Fruit fly (Drosophila melanogaster): ENCODE data around the gene CG32075.

The CG32075 gene

DNA sequence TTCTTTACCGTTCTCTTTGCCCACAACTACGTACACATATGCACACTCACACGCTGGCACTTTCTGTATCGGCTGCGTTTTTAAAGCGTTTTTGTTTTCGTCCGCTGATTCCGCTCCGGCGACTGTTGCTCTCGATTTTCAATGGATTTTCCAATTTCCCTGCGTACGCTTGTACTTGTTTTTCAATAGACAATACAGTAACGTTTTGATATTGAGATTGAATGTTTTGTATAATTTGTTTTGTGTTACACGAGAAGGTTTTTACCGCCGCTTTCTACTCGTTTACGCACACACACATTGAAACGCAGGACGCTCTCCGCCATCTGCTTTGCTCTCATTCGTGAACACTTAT lies 27.8 kb upstream of the CG32075 start:
- TF ChIP-seq CG8478 (optimal IDR thresholded peaks at IDR 0.05): no peak
- TF ChIP-seq CTCF (optimal IDR thresholded peaks at IDR 0.05): no peak

DNA sequence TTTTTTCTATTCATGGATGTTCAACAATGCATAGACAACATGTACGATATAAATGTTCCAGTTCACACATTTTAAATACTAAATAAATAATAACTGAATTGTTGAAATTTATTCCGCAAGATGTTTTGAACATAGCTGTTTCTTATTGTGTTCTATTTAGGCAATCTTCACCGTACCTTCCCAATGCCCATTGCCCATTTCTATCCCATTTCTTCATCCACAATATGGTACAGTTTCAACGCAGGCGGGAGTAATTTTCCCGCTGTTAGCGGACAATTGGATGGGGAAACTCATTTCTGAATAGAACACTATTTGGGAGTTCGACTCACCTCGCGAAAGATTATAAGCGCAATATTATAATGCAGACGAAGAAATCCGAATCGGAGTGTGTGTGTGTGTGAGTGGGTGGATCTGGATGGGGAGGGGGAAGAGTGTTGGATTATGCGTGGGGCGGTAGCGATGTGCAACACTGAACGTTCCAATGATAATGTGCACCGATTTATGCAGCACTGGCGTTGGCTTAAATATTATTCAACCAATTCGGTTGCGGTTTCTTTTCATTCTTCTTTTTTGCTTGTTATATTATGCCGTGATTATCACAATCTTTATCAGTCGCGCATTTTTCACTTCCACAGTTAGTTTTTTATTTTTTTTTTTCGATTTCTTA lies 27.3 kb upstream of the CG32075 start:
- no peak for TF ChIP-seq CG8478 (optimal IDR thresholded peaks at IDR 0.05)
- no peak for TF ChIP-seq CTCF (optimal IDR thresholded peaks at IDR 0.05)

DNA sequence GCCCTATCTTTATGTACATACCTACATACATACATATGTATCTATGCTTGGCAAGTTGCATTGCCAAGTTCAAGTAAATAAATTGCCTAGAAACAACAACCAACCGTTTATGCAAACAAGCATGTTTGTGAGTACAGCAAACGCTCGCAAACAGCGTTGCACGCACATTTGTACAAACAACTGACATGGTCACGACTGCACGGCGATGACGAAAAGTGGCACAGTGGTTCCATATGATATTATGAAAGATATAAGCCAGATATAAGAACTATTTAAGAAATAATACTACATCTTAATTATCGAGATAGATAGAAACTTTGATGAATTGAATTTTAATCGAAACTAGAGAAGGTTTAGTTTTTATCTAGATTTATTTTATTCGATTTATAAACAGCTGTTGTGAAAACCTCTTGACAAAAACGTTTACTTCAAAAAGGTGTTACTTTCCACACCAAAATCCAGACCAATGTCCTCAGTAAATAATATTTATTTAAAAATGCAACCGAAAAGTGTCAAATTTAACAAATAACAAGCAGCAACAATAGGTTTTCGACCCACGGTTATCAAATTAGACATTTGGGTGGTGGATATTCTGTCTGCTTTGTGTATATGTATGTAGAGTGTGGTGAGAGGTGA lies 25.2 kb upstream of the CG32075 start:
- TF ChIP-seq CTCF (optimal IDR thresholded peaks at IDR 0.05) (no peak), CG8478 (optimal IDR thresholded peaks at IDR 0.05) (no peak)

DNA sequence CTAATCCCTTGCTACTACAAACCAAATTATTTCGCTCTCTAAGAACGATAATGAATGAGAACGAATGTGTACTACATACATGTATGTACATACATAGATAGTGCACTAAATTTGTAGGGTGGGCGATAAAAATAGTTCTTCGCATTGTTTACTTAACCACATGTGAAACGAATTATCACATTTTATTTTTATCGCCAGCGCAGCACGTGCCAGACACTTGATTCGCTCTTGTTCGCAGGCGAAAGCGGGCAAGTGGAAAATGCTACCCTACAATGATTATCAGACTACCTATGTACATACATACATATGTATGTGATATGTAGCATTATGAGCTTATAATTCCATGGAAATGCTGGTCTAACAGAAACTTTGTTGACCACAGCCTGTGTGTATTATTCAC lies 21.1 kb upstream of the CG32075 start:
- TF ChIP-seq CTCF (optimal IDR thresholded peaks at IDR 0.05) (no peak), CG8478 (optimal IDR thresholded peaks at IDR 0.05) (no peak)

DNA sequence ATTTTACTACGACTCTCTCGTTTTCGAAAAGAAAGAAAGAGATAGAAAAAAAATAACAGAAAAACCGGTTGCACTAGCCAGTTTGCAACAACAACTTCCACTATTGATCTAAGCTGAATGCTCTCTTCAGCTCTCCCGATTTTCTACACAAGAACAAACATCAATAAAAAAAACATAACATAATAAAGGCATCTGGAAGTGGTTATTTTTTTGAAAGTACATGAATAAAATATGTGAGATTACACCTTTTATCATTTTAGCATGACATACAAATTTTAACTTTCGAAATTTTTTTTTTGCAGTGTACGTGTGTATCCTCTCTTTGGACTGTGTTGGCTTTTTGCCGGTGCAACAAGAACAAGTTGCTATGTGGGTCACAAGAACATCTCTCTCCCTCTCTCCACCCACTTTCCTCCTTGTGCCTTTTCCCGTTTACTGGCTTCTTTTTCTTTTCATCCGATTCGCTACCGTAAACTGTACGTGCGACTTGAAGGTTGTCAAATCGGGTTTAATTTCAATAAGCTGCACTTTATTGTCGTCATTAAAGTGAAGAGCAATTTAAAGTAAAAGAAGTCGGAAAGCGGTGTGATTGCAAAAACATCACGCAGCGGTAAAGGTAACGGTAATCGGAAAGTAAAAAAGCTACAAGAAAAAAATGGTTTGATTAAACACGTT lies 20.0 kb upstream of the CG32075 start:
- no peak for TF ChIP-seq CG8478 (optimal IDR thresholded peaks at IDR 0.05)
- no peak for TF ChIP-seq CTCF (optimal IDR thresholded peaks at IDR 0.05)

DNA sequence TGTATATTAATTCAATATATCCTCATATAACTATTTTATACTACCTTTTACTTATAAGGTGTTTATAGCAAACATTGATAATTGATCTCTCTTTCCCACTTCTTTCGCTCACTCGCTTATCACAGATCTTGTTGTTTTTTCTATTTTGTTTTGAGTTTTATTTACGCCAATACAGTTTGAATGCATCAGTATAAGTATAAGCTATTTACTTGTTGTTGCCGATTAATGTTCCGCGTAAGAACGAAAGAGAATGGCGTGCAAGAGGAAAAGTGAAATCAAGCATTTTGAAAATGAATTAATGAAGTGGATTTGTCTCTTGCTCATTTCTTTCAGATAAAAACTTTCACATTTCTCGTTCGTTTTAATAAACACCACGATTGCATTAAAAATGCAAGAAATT lies 18.9 kb upstream of the CG32075 start:
- TF ChIP-seq CG8478 (optimal IDR thresholded peaks at IDR 0.05) (no peak), CTCF (optimal IDR thresholded peaks at IDR 0.05) (no peak)

DNA sequence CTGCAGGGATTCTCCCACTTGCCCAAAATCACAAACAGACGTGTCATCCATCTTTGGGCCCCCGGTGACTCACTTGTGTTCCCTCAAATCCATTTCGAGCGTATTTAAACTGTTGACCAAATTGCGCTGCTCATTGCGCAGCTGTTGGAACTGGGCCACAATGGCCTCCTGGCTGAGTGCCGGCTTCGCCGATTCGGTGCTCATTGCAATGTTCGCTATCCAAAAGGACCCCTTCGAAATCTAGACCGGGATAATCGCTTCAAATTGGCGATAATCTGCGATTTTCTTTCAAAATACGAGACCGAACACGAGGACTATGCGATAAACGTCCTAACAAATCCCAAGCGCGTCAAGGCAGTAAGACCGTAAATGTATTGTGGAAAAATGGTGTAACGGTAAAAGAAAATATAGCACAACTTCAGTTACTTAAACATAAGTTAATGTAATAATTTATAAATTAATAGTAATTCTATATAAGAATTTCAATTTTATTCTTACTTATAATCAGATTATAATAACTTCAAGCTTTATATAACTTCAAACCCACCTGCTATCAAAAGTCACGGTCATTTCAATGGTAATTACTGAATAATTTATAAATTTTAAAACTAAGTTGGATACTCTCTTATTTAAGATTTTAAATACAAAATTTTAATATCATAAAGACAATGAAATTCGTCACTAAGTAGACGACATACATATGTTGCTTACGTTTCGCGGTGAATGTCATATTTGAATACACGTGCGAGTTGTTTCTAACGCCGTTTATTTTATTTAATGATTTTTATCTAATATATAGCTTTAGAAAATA lies 9.5 kb upstream of the CG32075 start, which contains the start of the genes Pfdn2 and Noc1:
TSS of gene Pfdn2 (minus strand) at position 346 of the 811 bp plus-strand sequence.
TSS of gene Noc1 (plus strand) at position 727 of the 811 bp plus-strand sequence.
- TF ChIP-seq CG8478 (optimal IDR thresholded peaks at IDR 0.05): no peak
- no peak for TF ChIP-seq CTCF (optimal IDR thresholded peaks at IDR 0.05)

DNA sequence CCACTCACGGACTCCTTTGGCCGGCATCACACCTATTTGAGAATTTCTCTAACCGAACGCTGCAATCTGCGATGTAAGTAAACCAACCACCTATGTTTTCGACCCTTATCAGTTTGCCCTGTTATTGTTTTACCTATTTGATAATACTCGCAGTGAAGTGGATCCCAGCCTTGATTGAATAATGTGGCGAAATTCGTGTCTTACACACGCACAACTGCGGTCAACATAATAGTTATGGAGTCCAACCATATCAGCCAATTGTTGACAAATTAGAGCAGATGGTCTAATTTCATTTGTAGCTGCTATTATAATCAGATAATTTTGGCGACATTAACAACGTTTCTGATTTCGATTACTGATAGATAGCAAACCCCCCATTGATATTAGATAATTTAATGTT lies 6.3 kb upstream of the CG32075 start:
- TF ChIP-seq CG8478 (optimal IDR thresholded peaks at IDR 0.05) (no peak), CTCF (optimal IDR thresholded peaks at IDR 0.05) (no peak)

DNA sequence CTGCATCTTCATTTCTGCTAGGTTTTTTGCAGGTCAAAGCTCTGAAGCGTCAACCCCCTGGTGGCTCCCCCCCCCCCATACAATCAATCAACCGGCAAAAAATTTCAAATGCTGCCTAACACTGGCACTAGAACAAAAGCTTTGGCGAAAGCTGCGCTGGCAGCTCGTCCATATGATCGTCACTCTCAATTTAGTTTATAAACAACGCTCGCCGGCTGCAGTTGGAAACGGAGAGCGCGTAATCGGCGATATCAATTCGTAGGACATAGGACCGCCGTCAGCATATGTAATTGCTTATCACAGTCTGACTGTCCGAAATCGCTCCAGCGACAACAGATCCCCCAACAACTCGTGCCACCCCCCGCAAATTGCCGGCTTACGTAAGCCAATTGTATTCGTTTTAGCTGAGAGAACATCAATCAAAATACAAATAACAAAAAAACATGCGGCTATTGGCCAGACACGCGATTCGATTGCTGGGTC lies 5.7 kb upstream of the CG32075 start, which contains the start of gene Mocs1:
TSS of gene Mocs1 (plus strand) at position 155 of the 483 bp plus-strand sequence.
- TF ChIP-seq CTCF (optimal IDR thresholded peaks at IDR 0.05): no peak
- TF ChIP-seq CG8478 (optimal IDR thresholded peaks at IDR 0.05): no peak

DNA sequence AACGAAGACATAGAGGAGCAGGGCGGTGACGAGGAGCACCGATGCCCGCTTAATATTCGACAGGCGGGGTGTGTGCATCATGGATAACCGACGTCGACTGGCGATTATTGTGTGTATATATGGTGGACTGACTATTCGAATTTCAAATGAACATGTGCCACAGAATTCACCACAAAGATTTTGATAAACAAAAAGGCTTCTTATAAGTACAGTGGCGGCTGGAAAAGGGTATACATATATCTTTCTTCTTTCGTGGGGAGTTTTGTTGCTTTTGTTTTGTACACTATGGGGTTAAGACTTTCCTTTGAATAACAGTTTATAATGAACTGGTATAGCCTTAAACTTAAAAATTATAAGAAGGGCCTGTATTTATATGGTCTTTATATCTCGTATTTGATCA lies 5.0 kb upstream of the CG32075 start, which contains the start of gene CG6310:
TSS of gene CG6310 (minus strand) at position 101 of the 400 bp plus-strand sequence.
- TF ChIP-seq CTCF (optimal IDR thresholded peaks at IDR 0.05) (no peak), CG8478 (optimal IDR thresholded peaks at IDR 0.05) (no peak)

DNA sequence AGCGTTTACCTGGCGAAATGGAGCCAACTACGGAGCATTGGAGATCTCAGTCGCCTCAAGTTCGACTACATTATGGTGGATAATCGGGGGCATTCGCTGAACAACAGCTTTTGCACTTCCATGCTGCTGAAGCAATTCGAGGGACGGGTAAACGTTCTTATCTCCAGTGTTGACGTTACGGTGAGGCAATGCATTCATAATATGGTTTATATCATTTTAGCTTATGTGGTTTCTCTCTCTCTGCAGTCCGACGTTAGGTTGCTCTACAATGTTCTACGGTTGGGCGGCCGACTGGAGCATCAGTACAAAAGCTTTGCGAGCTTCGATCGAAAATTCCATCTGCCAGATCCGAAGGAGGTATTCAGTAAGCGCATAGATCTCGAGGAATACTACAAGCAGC lies 1.1 kb upstream of the CG32075 start:
- TF ChIP-seq CTCF (optimal IDR thresholded peaks at IDR 0.05) (no peak), CG8478 (optimal IDR thresholded peaks at IDR 0.05) (no peak)

DNA sequence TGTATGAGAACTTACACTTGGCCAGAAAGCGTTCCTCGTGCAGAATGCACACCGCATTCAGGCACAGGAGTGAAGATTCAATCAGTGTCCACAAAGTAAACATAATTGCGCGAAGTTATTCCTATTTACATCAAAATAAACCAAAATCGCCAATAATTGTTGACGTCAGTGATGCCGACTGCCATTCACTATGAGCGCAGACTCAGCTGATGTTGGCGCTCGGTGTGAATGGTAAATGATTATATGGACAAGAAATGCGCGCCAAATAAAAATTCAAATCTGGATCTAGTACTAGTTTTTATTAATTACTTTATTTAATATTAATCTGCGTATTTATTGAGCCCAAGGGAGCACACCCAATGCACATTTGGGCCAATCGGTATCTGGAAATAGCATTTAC lies 2.3 kb downstream of the CG32075 start, which contains the start of gene CG32069:
TSS of gene CG32069 (minus strand) at position 174 of the 400 bp plus-strand sequence.
- TF ChIP-seq CTCF (optimal IDR thresholded peaks at IDR 0.05): no peak
- no peak for TF ChIP-seq CG8478 (optimal IDR thresholded peaks at IDR 0.05)

DNA sequence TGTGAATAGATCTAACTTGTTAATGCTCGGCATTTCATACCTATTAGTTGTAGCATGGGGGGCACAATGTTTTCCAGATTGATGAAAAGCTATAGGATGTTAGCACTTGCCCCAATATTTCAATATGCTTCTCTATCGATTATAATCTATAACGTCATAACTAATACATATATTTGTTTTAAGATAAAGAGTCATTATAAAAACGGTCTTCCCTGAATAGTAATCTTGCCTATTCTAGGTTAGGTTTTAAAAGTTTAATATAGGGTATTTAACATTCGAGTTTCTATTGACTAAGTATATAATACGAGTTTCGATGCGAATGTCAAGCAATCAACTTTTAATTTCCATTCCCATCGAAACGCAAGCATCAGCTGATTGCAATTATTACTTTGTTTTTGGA lies 3.5 kb downstream of the CG32075 start, which contains the start of the genes CG6321 and Blos2:
TSS of gene CG6321 (minus strand) at position 25 of the 400 bp plus-strand sequence.
TSS of gene Blos2 (plus strand) at position 372 of the 400 bp plus-strand sequence.
- TF ChIP-seq CTCF (optimal IDR thresholded peaks at IDR 0.05) (no peak), CG8478 (optimal IDR thresholded peaks at IDR 0.05) (no peak)

DNA sequence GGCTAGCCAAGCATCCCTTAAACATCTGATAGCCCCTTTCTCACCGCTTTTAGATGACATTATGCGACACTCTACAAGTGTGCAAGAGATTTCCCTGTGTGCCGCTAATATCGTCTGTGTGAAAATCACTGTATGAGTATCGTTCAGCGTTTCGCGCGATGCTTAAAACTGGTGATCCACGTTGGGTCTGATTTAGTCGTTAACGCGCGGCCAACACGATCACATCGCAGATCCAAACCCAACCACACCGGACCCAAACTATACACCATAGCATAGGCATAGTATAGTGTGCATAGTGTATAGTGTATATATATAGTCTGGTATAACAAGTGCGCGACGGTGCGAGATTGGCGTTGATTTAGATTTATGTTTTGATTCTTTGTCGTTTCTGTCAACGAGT lies 10.9 kb downstream of the CG32075 start, which contains the start of gene CG7888:
TSS of gene CG7888 (plus strand) at position 193 of the 400 bp plus-strand sequence.
- TF ChIP-seq CTCF (optimal IDR thresholded peaks at IDR 0.05) (no peak), CG8478 (optimal IDR thresholded peaks at IDR 0.05) (no peak)

Measured in S2 (cell line).